Worm (Caenorhabditis elegans) whole organism, young adult: ENCODE data around the gene act-3.

Source experiments
- B0019.2 ChIP-seq: fragments of 200-800 bp; sonication (Bioruptor generic); conservative IDR thresholded peaks from 2 replicates; pipeline ENCODE4 v1.3.6; 2022; ENCODE audit warnings: missing genetic modification reagents, missing genetic modification characterization, missing compliant biosample characterization
- B0336.3 ChIP-seq: fragments of 200-800 bp; sonication (Bioruptor generic); IDR thresholded peaks from 2 replicates; pipeline ENCODE4 v1.3.6; 2022; ENCODE audit warnings: missing genetic modification characterization, missing compliant biosample characterization
- C06A6.2 ChIP-seq: fragments of 200-800 bp; sonication (Bioruptor generic); conservative IDR thresholded peaks from 2 replicates; pipeline ENCODE4 v1.3.6; 2022; ENCODE audit warnings: missing genetic modification characterization, missing compliant biosample characterization
- C17E4.6 ChIP-seq: fragments of 200-800 bp; sonication (Bioruptor generic); IDR thresholded peaks from 2 replicates; pipeline ENCODE4 v1.3.6; 2022; ENCODE audit warnings: missing genetic modification reagents, missing genetic modification characterization, missing compliant biosample characterization
- F23B12.7 ChIP-seq: sonication (generic microtip); optimal IDR thresholded peaks from 2 replicates; lab custom pipeline; 2017; ENCODE audit warnings: missing genetic modification characterization, mild to moderate bottlenecking, missing compliant biosample characterization, antibody characterized with exemption, moderate library complexity; ENCODE audit not compliant: insufficient read depth
- F49E8.2 ChIP-seq: sonication (generic microtip); optimal IDR thresholded peaks from 3 replicates; lab custom pipeline; 2017; ENCODE audit warnings: missing genetic modification characterization, mild to moderate bottlenecking, missing compliant biosample characterization, antibody characterized with exemption, moderate library complexity; ENCODE audit not compliant: insufficient read depth
- T07F8.4 ChIP-seq: sonication (generic microtip); optimal IDR thresholded peaks from 2 replicates; lab custom pipeline; 2016; ENCODE audit warnings: mild to moderate bottlenecking, missing genetic modification characterization, moderate library complexity, missing compliant biosample characterization
- T26A5.8 ChIP-seq: sonication (generic microtip); optimal IDR thresholded peaks from 2 replicates; lab custom pipeline; 2016; ENCODE audit warnings: missing genetic modification characterization, missing compliant biosample characterization
- Y53F4B.3 ChIP-seq: fragments of 200-800 bp; sonication (Bioruptor generic); IDR thresholded peaks from 2 replicates; pipeline ENCODE4 v1.3.6; 2022; ENCODE audit warnings: missing genetic modification reagents, missing genetic modification characterization, missing compliant biosample characterization
- Y53G8AR.9 ChIP-seq: fragments of 200-800 bp; sonication (Bioruptor generic); conservative IDR thresholded peaks from 2 replicates; pipeline ENCODE4 v1.3.6; 2022; ENCODE audit warnings: missing genetic modification reagents, missing genetic modification characterization, missing compliant biosample characterization
- Y95B8A.8 ChIP-seq: fragments of 200-800 bp; sonication (Bioruptor generic); IDR thresholded peaks from 2 replicates; pipeline ENCODE4 v1.3.6; 2022; ENCODE audit warnings: missing genetic modification reagents, missing genetic modification characterization, missing compliant biosample characterization
- akir-1 ChIP-seq: fragments of 200-800 bp; sonication (Bioruptor generic); optimal IDR thresholded peaks from 2 replicates; lab custom pipeline; 2018; ENCODE audit warnings: mild to moderate bottlenecking, missing genetic modification characterization, moderate library complexity, missing compliant biosample characterization
- attf-5 ChIP-seq: fragments of 200-800 bp; sonication (Bioruptor generic); optimal IDR thresholded peaks from 2 replicates; lab custom pipeline; 2018; ENCODE audit warnings: mild to moderate bottlenecking, missing genetic modification characterization, missing compliant biosample characterization
- cebp-2 ChIP-seq: fragments of 200-800 bp; sonication (Bioruptor generic); IDR thresholded peaks from 2 replicates; pipeline ENCODE4 v1.3.6; 2022; ENCODE audit warnings: missing genetic modification characterization, missing compliant biosample characterization
- ceh-58 ChIP-seq: fragments of 200-800 bp; sonication (Bioruptor generic); IDR thresholded peaks from 2 replicates; pipeline ENCODE4 v1.3.6; 2022; ENCODE audit warnings: missing genetic modification characterization, missing compliant biosample characterization
- chd-7 ChIP-seq: sonication (generic microtip); optimal IDR thresholded peaks from 2 replicates; lab custom pipeline; 2016; ENCODE audit warnings: mild to moderate bottlenecking, missing genetic modification characterization, moderate library complexity, missing compliant biosample characterization
- dpl-1 ChIP-seq: fragments of 150-350 bp; optimal IDR thresholded peaks from 2 replicates; lab custom pipeline; 2014; ENCODE audit warnings: missing biosample characterization, missing genetic modification reagents, missing genetic modification characterization
- ets-4 ChIP-seq: fragments of 200-800 bp; sonication (Bioruptor generic); optimal IDR thresholded peaks from 2 replicates; lab custom pipeline; 2018; ENCODE audit warnings: mild to moderate bottlenecking, missing genetic modification characterization, missing compliant biosample characterization
- gei-17 ChIP-seq: fragments of 200-800 bp; sonication (Bioruptor generic); optimal IDR thresholded peaks from 2 replicates; lab custom pipeline; 2018; ENCODE audit warnings: mild to moderate bottlenecking, missing genetic modification characterization, missing compliant biosample characterization
- him-1 ChIP-seq: sonication (generic microtip); optimal IDR thresholded peaks from 2 replicates; lab custom pipeline; 2016; ENCODE audit warnings: missing genotype, missing genetic modification reagents, missing genetic modification characterization, missing compliant biosample characterization
- hlh-12 ChIP-seq: sonication (generic microtip); optimal IDR thresholded peaks from 2 replicates; lab custom pipeline; 2016; ENCODE audit warnings: missing genetic modification characterization, missing compliant biosample characterization
- hlh-26 ChIP-seq: fragments of 200-800 bp; sonication (Bioruptor generic); conservative IDR thresholded peaks from 2 replicates; pipeline ENCODE4 v1.3.6; 2022; ENCODE audit warnings: missing genetic modification reagents, missing genetic modification characterization, missing compliant biosample characterization
- hrde-1 ChIP-seq: sonication (generic microtip); optimal IDR thresholded peaks from 2 replicates; lab custom pipeline; 2016; ENCODE audit warnings: missing genetic modification characterization, mild to moderate bottlenecking, missing compliant biosample characterization, moderate library complexity, missing genotype, missing genetic modification reagents, borderline replicate concordance
- lag-1 ChIP-seq: fragments of 200-800 bp; sonication (Bioruptor generic); IDR thresholded peaks from 2 replicates; pipeline ENCODE4 v1.3.6; 2022; ENCODE audit warnings: missing genetic modification reagents, missing genetic modification characterization, missing compliant biosample characterization
- let-526 ChIP-seq: fragments of 200-800 bp; sonication (Bioruptor generic); IDR thresholded peaks from 2 replicates; pipeline ENCODE4 v1.3.6; 2022; ENCODE audit warnings: missing genetic modification reagents, missing genetic modification characterization, missing compliant biosample characterization
- lin-54 ChIP-seq: fragments of 200-800 bp; sonication (Bioruptor generic); optimal IDR thresholded peaks from 2 replicates; lab custom pipeline; 2018; ENCODE audit warnings: mild to moderate bottlenecking, missing genetic modification characterization, missing compliant biosample characterization
- lir-1 ChIP-seq: fragments of 200-800 bp; sonication (Bioruptor generic); conservative IDR thresholded peaks from 2 replicates; pipeline ENCODE4 v1.3.6; 2022; ENCODE audit warnings: missing genetic modification reagents, missing genetic modification characterization, missing compliant biosample characterization
- lsl-1 ChIP-seq: fragments of 200-800 bp; sonication (Bioruptor generic); optimal IDR thresholded peaks from 2 replicates; lab custom pipeline; 2018; ENCODE audit warnings: mild to moderate bottlenecking, missing genetic modification characterization, moderate library complexity, missing compliant biosample characterization
- mel-28 ChIP-seq: sonication (generic microtip); optimal IDR thresholded peaks from 2 replicates; lab custom pipeline; 2016; ENCODE audit warnings: borderline replicate concordance, mild to moderate bottlenecking, missing genetic modification characterization, missing compliant biosample characterization
- mes-4 ChIP-seq: sonication (generic microtip); optimal IDR thresholded peaks from 2 replicates; lab custom pipeline; 2016; ENCODE audit warnings: missing genotype, missing genetic modification characterization, missing compliant biosample characterization
- nfya-1 ChIP-seq: sonication (generic microtip); optimal IDR thresholded peaks from 2 replicates; lab custom pipeline; 2017; ENCODE audit warnings: antibody characterized with exemption, missing compliant biosample characterization, missing genetic modification characterization, borderline replicate concordance; ENCODE audit not compliant: insufficient read depth
- nfyb-1 ChIP-seq: fragments of 200-800 bp; sonication (Bioruptor generic); IDR thresholded peaks from 2 replicates; pipeline ENCODE4 v1.3.6; 2022; ENCODE audit warnings: missing genetic modification reagents, missing genetic modification characterization, missing compliant biosample characterization
- nhr-120 ChIP-seq: fragments of 200-800 bp; sonication (Bioruptor generic); IDR thresholded peaks from 2 replicates; pipeline ENCODE4 v1.3.6; 2022; ENCODE audit warnings: missing genetic modification characterization, missing compliant biosample characterization
- pbrm-1 ChIP-seq: fragments of 200-800 bp; sonication (Bioruptor generic); IDR thresholded peaks from 2 replicates; pipeline ENCODE4 v1.3.6; 2022; ENCODE audit warnings: missing genetic modification reagents, missing genetic modification characterization, missing compliant biosample characterization
- repo-1 ChIP-seq: sonication (generic microtip); optimal IDR thresholded peaks from 2 replicates; lab custom pipeline; 2017; ENCODE audit warnings: mild to moderate bottlenecking, missing genetic modification characterization, missing compliant biosample characterization
- rpc-1 ChIP-seq, 2 experiments: fragments of 150-350 bp in 1 of 2; sonication (generic microtip) in 1 of 2; optimal IDR thresholded peaks; 2 replicates each; lab custom pipeline; 2014 to 2018; ENCODE audit warnings: missing biosample characterization in 1 of 2, missing genetic modification characterization in 1 of 2, missing genetic modification reagents in 1 of 2, missing genotype in 1 of 2
- sdz-38 ChIP-seq: sonication (generic microtip); optimal IDR thresholded peaks from 2 replicates; lab custom pipeline; 2016; ENCODE audit warnings: missing genotype, missing genetic modification characterization, missing compliant biosample characterization
- snpc-1.1 ChIP-seq: sonication (generic microtip); optimal IDR thresholded peaks from 2 replicates; lab custom pipeline; 2017; ENCODE audit warnings: missing genetic modification characterization, mild to moderate bottlenecking, missing compliant biosample characterization, antibody characterized with exemption, moderate library complexity, missing genotype, missing genetic modification reagents; ENCODE audit not compliant: insufficient read depth
- snpc-3.4 ChIP-seq: sonication (generic microtip); optimal IDR thresholded peaks from 2 replicates; lab custom pipeline; 2017; ENCODE audit warnings: missing genetic modification characterization, mild to moderate bottlenecking, missing compliant biosample characterization, antibody characterized with exemption, moderate library complexity, missing genotype, missing genetic modification reagents
- snpc-4 ChIP-seq, 5 experiments: fragments of 150-350 bp in 1 of 5; sonication (generic microtip) in 4 of 5; optimal IDR thresholded peaks; 2 replicates each; lab custom pipeline; 2014 to 2018; ENCODE audit warnings: missing genetic modification characterization in 5 of 5, missing biosample characterization in 3 of 5, antibody characterized with exemption in 2 of 5, mild to moderate bottlenecking in 2 of 5, missing compliant biosample characterization in 2 of 5, missing genotype in 2 of 5, moderate library complexity in 2 of 5, missing genetic modification reagents in 1 of 5
- tbx-9 ChIP-seq: sonication (generic microtip); optimal IDR thresholded peaks from 2 replicates; lab custom pipeline; 2016; ENCODE audit warnings: borderline replicate concordance, missing genetic modification characterization, inconsistent platforms, missing compliant biosample characterization
- unc-130 ChIP-seq: sonication (generic microtip); optimal IDR thresholded peaks from 2 replicates; lab custom pipeline; 2016; ENCODE audit warnings: missing genetic modification reagents, missing genetic modification characterization, missing compliant biosample characterization
- zim-3 ChIP-seq: sonication (generic microtip); optimal IDR thresholded peaks from 2 replicates; lab custom pipeline; 2017; ENCODE audit warnings: mild to moderate bottlenecking, missing genetic modification characterization, moderate library complexity, missing compliant biosample characterization
- ztf-28 ChIP-seq: fragments of 200-800 bp; sonication (Bioruptor generic); IDR thresholded peaks from 2 replicates; pipeline ENCODE4 v1.3.6; 2022; ENCODE audit warnings: missing genetic modification reagents, missing genetic modification characterization, missing compliant biosample characterization

act-3 gene

DNA sequence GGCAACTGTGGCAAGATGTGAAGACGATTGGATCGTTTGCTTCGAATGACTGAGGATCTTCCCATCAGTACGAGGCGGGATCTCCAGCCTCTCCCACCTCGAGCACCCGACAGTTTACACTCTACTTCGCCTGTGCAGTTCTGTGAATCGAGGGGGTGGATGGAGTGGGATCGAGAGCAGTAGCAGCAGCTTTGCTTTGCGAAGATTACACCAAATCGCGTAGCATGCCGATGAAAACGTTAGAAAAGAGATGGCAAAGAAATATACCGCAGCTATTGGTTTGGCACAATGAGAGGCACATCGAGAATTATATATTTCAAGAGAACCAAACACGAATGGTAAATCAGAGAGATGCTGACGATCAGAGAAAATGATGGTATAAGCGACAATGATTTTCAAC, at the start of gene act-3:
Gene act-3, minus strand, starts transcription at position 51 of the 400 bp plus-strand sequence.
- TF ChIP-seq lir-1 (GFP tag; lab: Robert Waterston, UW), result no peak
- TF ChIP-seq repo-1 (tag; lab: Kevin White, UChicago), result peak; percentile 8
- TF ChIP-seq sdz-38 (tag; lab: Kevin White, UChicago), result no peak
- TF ChIP-seq pbrm-1 (GFP tag; lab: Robert Waterston, UW), result 0 out of 2 replicates have a peak, but pooled peaks have one; percentile 24
- TF ChIP-seq chd-7 (tag; lab: Kevin White, UChicago), result peak; percentile 7
- no peak for TF ChIP-seq attf-5 (GFP tag; lab: Kevin White, UChicago)
- no peak for TF ChIP-seq hrde-1
- no peak for TF ChIP-seq ets-4 (GFP tag; lab: Kevin White, UChicago)
- no peak for TF ChIP-seq F49E8.2 (tag; lab: Kevin White, UChicago)
- TF ChIP-seq ztf-28 (GFP tag; lab: Robert Waterston, UW), result no peak

- TF ChIP-seq C06A6.2 (GFP tag; lab: Robert Waterston, UW) (0 out of 2 replicates have a peak, but pooled peaks have one; percentile 22), rpc-1 (optimal IDR thresholded peaks at IDR 0.05; lab: Kevin White, UChicago) (peak; percentile 16), rpc-1 (tag; optimal IDR thresholded peaks at IDR 0.05; lab: Kevin White, UChicago) (no peak), snpc-1.1 (peak; percentile 22), gei-17 (GFP tag; lab: Kevin White, UChicago) (no peak), lin-54 (peak; percentile 67), him-1 (tag; lab: Kevin White, UChicago) (peak; percentile 4), B0019.2 (GFP tag; lab: Robert Waterston, UW) (peak; percentile 76), snpc-3.4 (tag; lab: Kevin White, UChicago) (peak; percentile 36), zim-3 (peak; percentile 28), hlh-12 (tag; lab: Kevin White, UChicago) (no peak), sdz-38 (tag; lab: Kevin White, UChicago) (no peak), ceh-58 (GFP tag; lab: Robert Waterston, UW) (no peak), nhr-120 (no peak), Y53F4B.3 (GFP tag; lab: Robert Waterston, UW) (no peak), let-526 (peak; percentile 91), lsl-1 (peak; percentile 51), hlh-26 (GFP tag; lab: Robert Waterston, UW) (no peak), nfya-1 (tag; lab: Kevin White, UChicago) (no peak), T26A5.8 (no peak), C17E4.6 (GFP tag; lab: Robert Waterston, UW) (no peak), mes-4 (tag; lab: Kevin White, UChicago) (no peak), mel-28 (no peak), F23B12.7 (tag; lab: Kevin White, UChicago) (peak; percentile 34), lir-1 (GFP tag; lab: Robert Waterston, UW) (peak; percentile 65; the same call in 1 of the 2 replicates), akir-1 (no peak), dpl-1 (GFP tag; lab: Kevin White, UChicago) (no peak), unc-130 (peak; percentile 92), B0336.3 (GFP tag; lab: Robert Waterston, UW) (no peak), cebp-2 (GFP tag; lab: Robert Waterston, UW) (no peak), snpc-4 (GFP tag; optimal IDR thresholded peaks at IDR 0.05; lab: Kevin White, UChicago) (peak; percentile 29), snpc-4 (tag; optimal IDR thresholded peaks at IDR 0.05; lab: Kevin White, UChicago) (peak; percentile 7 to 62 (median 49)), tbx-9 (no peak), lag-1 (GFP tag; lab: Robert Waterston, UW) (no peak), T07F8.4 (tag; lab: Kevin White, UChicago) (no peak), nfyb-1 (GFP tag; lab: Robert Waterston, UW) (no peak), Y95B8A.8 (no peak), Y53G8AR.9 (GFP tag; lab: Robert Waterston, UW) (0 out of 2 replicates have a peak, but pooled peaks have one; percentile 37)
Observed at ce11 chrV:11123817-11124337, 49.6 kb upstream of the act-3 start, which contains the start of the genes atp-5 and lmtr-3. TSS of gene atp-5 (minus strand) at chrV:11123867. TSS of gene lmtr-3 (plus strand) at chrV:11124186.
